Worm (Caenorhabditis elegans) whole organism, L3 larva: ENCODE results near the gene F26H11.8.

Experiments used
- R02D3.7 ChIP-seq: fragments of 150-350 bp; optimal IDR thresholded peaks from 2 replicates; lab custom pipeline; 2014; ENCODE audit warnings: missing biosample characterization, missing genetic modification characterization
- ZK546.5 ChIP-seq: sonication (generic microtip); optimal IDR thresholded peaks from 2 replicates; lab custom pipeline; 2017; ENCODE audit warnings: missing biosample characterization, missing genetic modification characterization
- aly-2 ChIP-seq: fragments of 150-350 bp; optimal IDR thresholded peaks from 2 replicates; lab custom pipeline; 2014; ENCODE audit warnings: missing biosample characterization, missing genetic modification characterization
- ama-1 ChIP-seq: fragments of 150-350 bp; optimal IDR thresholded peaks from 2 replicates; lab custom pipeline; 2018
- ceh-16 ChIP-seq: sonication (generic microtip); optimal IDR thresholded peaks from 2 replicates; lab custom pipeline; 2017; ENCODE audit warnings: missing biosample characterization, missing genetic modification characterization
- ceh-28 ChIP-seq: fragments of 150-350 bp; optimal IDR thresholded peaks from 2 replicates; lab custom pipeline; 2014; ENCODE audit warnings: missing biosample characterization, missing genetic modification reagents, missing genetic modification characterization
- ceh-82 ChIP-seq: fragments of 150-350 bp; optimal IDR thresholded peaks from 2 replicates; lab custom pipeline; 2014; ENCODE audit warnings: missing biosample characterization, missing genetic modification characterization
- ceh-9 ChIP-seq: sonication (generic microtip); optimal IDR thresholded peaks from 2 replicates; lab custom pipeline; 2018; ENCODE audit warnings: missing biosample characterization, missing genetic modification characterization
- daf-12 ChIP-seq: fragments of 150-350 bp; optimal IDR thresholded peaks from 2 replicates; lab custom pipeline; 2014; ENCODE audit warnings: missing biosample characterization, missing genetic modification reagents, missing genetic modification characterization
- egl-27 ChIP-seq: sonication (generic microtip); optimal IDR thresholded peaks from 4 replicates; lab custom pipeline; 2017; ENCODE audit warnings: missing biosample characterization, missing genetic modification reagents, missing genetic modification characterization
- egl-5 ChIP-seq: fragments of 150-350 bp; optimal IDR thresholded peaks from 2 replicates; lab custom pipeline; 2017; ENCODE audit warnings: missing biosample characterization, missing genetic modification reagents, missing genetic modification characterization, inconsistent platforms
- elt-1 ChIP-seq: fragments of 150-350 bp; optimal IDR thresholded peaks from 2 replicates; lab custom pipeline; 2014; ENCODE audit warnings: missing biosample characterization, missing genetic modification characterization
- elt-2 ChIP-seq: sonication (generic microtip); optimal IDR thresholded peaks from 2 replicates; lab custom pipeline; 2016; ENCODE audit warnings: missing genetic modification reagents, mild to moderate bottlenecking, missing genetic modification characterization, missing compliant biosample characterization
- elt-3 ChIP-seq, 3 experiments: fragments of 150-350 bp in 1 of 3; sonication (generic microtip) in 2 of 3; optimal IDR thresholded peaks; 2 replicates in 2 of 3; 4 replicates in 1 of 3; lab custom pipeline; 2014 to 2017; ENCODE audit warnings: missing biosample characterization in 3 of 3, missing genetic modification characterization in 3 of 3
- eor-1 ChIP-seq, 2 experiments: fragments of 150-350 bp; optimal IDR thresholded peaks; 2 replicates each; lab custom pipeline; 2014 to 2018; ENCODE audit warnings: missing biosample characterization in 2 of 2, missing genetic modification characterization in 2 of 2
- fkh-10 ChIP-seq: sonication (generic microtip); optimal IDR thresholded peaks from 2 replicates; lab custom pipeline; 2017; ENCODE audit warnings: missing biosample characterization, missing genetic modification reagents, missing genetic modification characterization
- fkh-2 ChIP-seq: fragments of 150-350 bp; optimal IDR thresholded peaks from 2 replicates; lab custom pipeline; 2014; ENCODE audit warnings: missing biosample characterization, missing genetic modification reagents, missing genetic modification characterization
- fos-1 ChIP-seq: fragments of 150-350 bp; optimal IDR thresholded peaks from 2 replicates; lab custom pipeline; 2014; ENCODE audit warnings: missing biosample characterization, missing genetic modification characterization
- hmg-11 ChIP-seq: sonication (generic microtip); optimal IDR thresholded peaks from 2 replicates; lab custom pipeline; 2016; ENCODE audit warnings: missing genetic modification characterization, missing compliant biosample characterization
- jun-1 ChIP-seq: fragments of 150-350 bp; optimal IDR thresholded peaks from 2 replicates; lab custom pipeline; 2014; ENCODE audit warnings: missing biosample characterization, missing genetic modification reagents, missing genetic modification characterization
- lin-15B ChIP-seq: fragments of 150-350 bp; optimal IDR thresholded peaks from 2 replicates; lab custom pipeline; 2014; ENCODE audit warnings: missing biosample characterization, missing genetic modification characterization
- lin-39 ChIP-seq: fragments of 150-350 bp; optimal IDR thresholded peaks from 2 replicates; lab custom pipeline; 2018; ENCODE audit warnings: missing biosample characterization, missing genetic modification reagents, missing genetic modification characterization
- lsy-12 ChIP-seq: sonication (generic microtip); optimal IDR thresholded peaks from 2 replicates; lab custom pipeline; 2016; ENCODE audit warnings: mild to moderate bottlenecking, missing genetic modification characterization, missing compliant biosample characterization
- mdl-1 ChIP-seq: fragments of 150-350 bp; optimal IDR thresholded peaks from 2 replicates; lab custom pipeline; 2014; ENCODE audit warnings: missing biosample characterization, missing genetic modification characterization
- mml-1 ChIP-seq: fragments of 150-350 bp; sonication (generic microtip); optimal IDR thresholded peaks from 3 replicates; lab custom pipeline; 2014; ENCODE audit warnings: missing biosample characterization, missing genetic modification characterization
- nfya-1 ChIP-seq: sonication (generic microtip); optimal IDR thresholded peaks from 2 replicates; lab custom pipeline; 2017; ENCODE audit warnings: missing genetic modification characterization, mild to moderate bottlenecking, missing compliant biosample characterization, antibody characterized with exemption, moderate library complexity; ENCODE audit not compliant: insufficient read depth
- nhr-11 ChIP-seq: fragments of 150-350 bp; optimal IDR thresholded peaks from 2 replicates; lab custom pipeline; 2014; ENCODE audit warnings: missing biosample characterization, missing genetic modification characterization
- nhr-12 ChIP-seq: fragments of 150-350 bp; optimal IDR thresholded peaks from 2 replicates; lab custom pipeline; 2014; ENCODE audit warnings: missing biosample characterization, missing genetic modification characterization
- nhr-23 ChIP-seq: fragments of 150-350 bp; optimal IDR thresholded peaks from 2 replicates; lab custom pipeline; 2014; ENCODE audit warnings: missing biosample characterization, missing genetic modification reagents, missing genetic modification characterization
- nhr-237 ChIP-seq: fragments of 150-350 bp; optimal IDR thresholded peaks from 2 replicates; lab custom pipeline; 2014; ENCODE audit warnings: missing biosample characterization, missing genetic modification characterization
- nhr-25 ChIP-seq: sonication (generic microtip); optimal IDR thresholded peaks from 2 replicates; lab custom pipeline; 2017; ENCODE audit warnings: missing biosample characterization, missing genetic modification characterization
- nhr-28 ChIP-seq: fragments of 150-350 bp; optimal IDR thresholded peaks from 2 replicates; lab custom pipeline; 2014; ENCODE audit warnings: missing biosample characterization, missing genetic modification characterization
- nhr-43 ChIP-seq: sonication (generic microtip); optimal IDR thresholded peaks from 2 replicates; lab custom pipeline; 2016; ENCODE audit warnings: mild to moderate bottlenecking, missing genetic modification characterization, missing compliant biosample characterization; ENCODE audit not compliant: poor library complexity, severe bottlenecking
- nhr-67 ChIP-seq: fragments of 150-350 bp; optimal IDR thresholded peaks from 2 replicates; lab custom pipeline; 2014; ENCODE audit warnings: missing biosample characterization, missing genetic modification characterization
- nhr-77 ChIP-seq: fragments of 150-350 bp; optimal IDR thresholded peaks from 2 replicates; lab custom pipeline; 2014; ENCODE audit warnings: missing biosample characterization, missing genetic modification characterization
- pha-4 ChIP-seq: fragments of 150-350 bp; optimal IDR thresholded peaks from 2 replicates; lab custom pipeline; 2014; ENCODE audit warnings: missing biosample characterization, missing genetic modification reagents, missing genetic modification characterization
- pqm-1 ChIP-seq: fragments of 150-350 bp; optimal IDR thresholded peaks from 2 replicates; lab custom pipeline; 2017; ENCODE audit warnings: missing biosample characterization, missing genetic modification characterization, inconsistent platforms
- sea-2 ChIP-seq: fragments of 150-350 bp; sonication (generic microtip); optimal IDR thresholded peaks from 4 replicates; lab custom pipeline; 2014; ENCODE audit warnings: missing biosample characterization, missing genetic modification reagents, missing genetic modification characterization
- snpc-4 ChIP-seq: fragments of 150-350 bp; optimal IDR thresholded peaks from 2 replicates; lab custom pipeline; 2014; ENCODE audit warnings: missing biosample characterization, missing genetic modification characterization
- tbx-2 ChIP-seq: sonication (generic microtip); optimal IDR thresholded peaks from 2 replicates; lab custom pipeline; 2016; ENCODE audit warnings: mild to moderate bottlenecking, missing genetic modification characterization, missing compliant biosample characterization
- unc-39 ChIP-seq: sonication (generic microtip); optimal IDR thresholded peaks from 4 replicates; lab custom pipeline; 2017; ENCODE audit warnings: missing biosample characterization, missing genetic modification characterization
- unc-62 ChIP-seq: fragments of 150-350 bp; sonication (generic microtip); optimal IDR thresholded peaks from 4 replicates; lab custom pipeline; 2014; ENCODE audit warnings: missing biosample characterization, missing genetic modification reagents, missing genetic modification characterization
- zag-1 ChIP-seq: fragments of 150-350 bp; optimal IDR thresholded peaks from 2 replicates; lab custom pipeline; 2014; ENCODE audit warnings: missing biosample characterization, missing genetic modification characterization
- ztf-11 ChIP-seq: fragments of 150-350 bp; optimal IDR thresholded peaks from 2 replicates; lab custom pipeline; 2014; ENCODE audit warnings: missing biosample characterization, missing genetic modification characterization
- ztf-4 ChIP-seq: fragments of 150-350 bp; optimal IDR thresholded peaks from 2 replicates; lab custom pipeline; 2014; ENCODE audit warnings: missing biosample characterization, missing genetic modification characterization

Gene F26H11.8

ce11 chrII:14349356-14349923 lies 38.9 kb upstream of the F26H11.8 start, which contains the start of the genes Y54G11A.17, lin-7 and elof-1 (continued):
- TF ChIP-seq egl-27 (tag; lab: Kevin White, UChicago), result no peak

ce11 chrII:14350768-14351167 lies 37.5 kb upstream of the F26H11.8 start:
- TF ChIP-seq egl-5, result no peak
- peak; percentile 72 for TF ChIP-seq ama-1 (lab: Kevin White, UChicago)
- TF ChIP-seq nhr-25 (tag; lab: Kevin White, UChicago), result peak; percentile 40

ce11 chrII:14351352-14351751 lies 37.0 kb upstream of the F26H11.8 start:
- TF ChIP-seq fkh-2 (tag; lab: Kevin White, UChicago) (no peak), nhr-25 (tag; lab: Kevin White, UChicago) (no peak), mdl-1 (tag; lab: Kevin White, UChicago) (no peak), daf-12 (tag; lab: Kevin White, UChicago) (no peak), lsy-12 (tag; lab: Kevin White, UChicago) (no peak), lin-39 (tag; lab: Kevin White, UChicago) (no peak), lin-15B (tag; lab: Kevin White, UChicago) (no peak), sea-2 (GFP tag; lab: Kevin White, UChicago) (no peak), ceh-16 (tag; lab: Kevin White, UChicago) (no peak), ceh-82 (tag; lab: Kevin White, UChicago) (no peak), fos-1 (no peak), hmg-11 (no peak), elt-3 (tag; optimal IDR thresholded peaks at IDR 0.05; lab: Kevin White, UChicago) (no peak), unc-62 (GFP tag; lab: Kevin White, UChicago) (no peak), zag-1 (tag; lab: Kevin White, UChicago) (no peak), egl-27 (tag; lab: Kevin White, UChicago) (no peak), mml-1 (tag; lab: Kevin White, UChicago) (no peak), nhr-28 (tag; lab: Kevin White, UChicago) (no peak)

- TF ChIP-seq nhr-11 (tag; lab: Kevin White, UChicago) (no peak), lsy-12 (tag; lab: Kevin White, UChicago) (no peak), nfya-1 (tag; lab: Kevin White, UChicago) (peak; percentile 80), mdl-1 (tag; lab: Kevin White, UChicago) (peak; percentile 37), ztf-4 (no peak), nhr-12 (no peak), nhr-237 (tag; lab: Kevin White, UChicago) (no peak), ama-1 (lab: Kevin White, UChicago) (no peak), ztf-11 (no peak), nhr-28 (tag; lab: Kevin White, UChicago) (no peak), elt-3 (tag; optimal IDR thresholded peaks at IDR 0.05; lab: Kevin White, UChicago) (no peak), hmg-11 (peak; percentile 82), elt-1 (tag; lab: Kevin White, UChicago) (no peak), unc-62 (GFP tag; lab: Kevin White, UChicago) (no peak), R02D3.7 (tag; lab: Kevin White, UChicago) (peak; percentile 60), fkh-2 (tag; lab: Kevin White, UChicago) (no peak), pqm-1 (tag; lab: Kevin White, UChicago) (no peak), aly-2 (tag; lab: Kevin White, UChicago) (no peak), nhr-25 (tag; lab: Kevin White, UChicago) (peak; percentile 21), lin-15B (tag; lab: Kevin White, UChicago) (peak; percentile 83), fkh-10 (no peak), nhr-77 (tag; lab: Kevin White, UChicago) (peak; percentile 2), jun-1 (tag; lab: Kevin White, UChicago) (no peak), tbx-2 (no peak), unc-39 (no peak), ceh-9 (tag; lab: Kevin White, UChicago) (no peak), daf-12 (tag; lab: Kevin White, UChicago) (no peak), nhr-43 (tag; lab: Kevin White, UChicago) (peak; percentile 0), egl-5 (no peak), snpc-4 (peak; percentile 84), nhr-67 (tag; lab: Kevin White, UChicago) (no peak), eor-1 (tag; optimal IDR thresholded peaks at IDR 0.05; lab: Kevin White, UChicago) (no peak), zag-1 (tag; lab: Kevin White, UChicago) (peak; percentile 4), ceh-28 (tag; lab: Kevin White, UChicago) (peak; percentile 76), elt-2 (tag; lab: Kevin White, UChicago) (peak; percentile 25), pha-4 (tag; lab: Kevin White, UChicago) (peak; percentile 77), sea-2 (GFP tag; lab: Kevin White, UChicago) (no peak), nhr-23 (tag; lab: Kevin White, UChicago) (peak; percentile 65), ZK546.5 (tag; lab: Kevin White, UChicago) (no peak), lin-39 (tag; lab: Kevin White, UChicago) (peak; percentile 66)
These were observed 30.3 kb upstream of the F26H11.8 start, which contains the start of the genes agl-1 and pfs-2 for ce11 chrII:14357936-14358416. Gene agl-1 (minus strand): TSS chrII:14358113. Gene pfs-2 (plus strand): TSS chrII:14358366.
